Worm (Caenorhabditis elegans) whole organism, young adult: ENCODE data around the gene B0218.5.

Source experiments
- F23B12.7 ChIP-seq: sonication (generic microtip); optimal IDR thresholded peaks from 2 replicates; lab custom pipeline; 2017; ENCODE audit warnings: missing genetic modification characterization, mild to moderate bottlenecking, missing compliant biosample characterization, antibody characterized with exemption, moderate library complexity; ENCODE audit not compliant: insufficient read depth
- K11D2.4 ChIP-seq: fragments of 200-800 bp; sonication (Bioruptor generic); IDR thresholded peaks from 2 replicates; pipeline ENCODE4 v1.3.6; 2022; ENCODE audit warnings: missing genetic modification reagents, missing genetic modification characterization, missing compliant biosample characterization
- chd-7 ChIP-seq: sonication (generic microtip); optimal IDR thresholded peaks from 2 replicates; lab custom pipeline; 2016; ENCODE audit warnings: mild to moderate bottlenecking, missing genetic modification characterization, moderate library complexity, missing compliant biosample characterization
- fkh-3 ChIP-seq: sonication (generic microtip); optimal IDR thresholded peaks from 2 replicates; lab custom pipeline; 2016; ENCODE audit warnings: mild to moderate bottlenecking, missing genetic modification characterization, missing compliant biosample characterization
- nfya-2 ChIP-seq: fragments of 200-800 bp; sonication (Bioruptor generic); IDR thresholded peaks from 2 replicates; pipeline ENCODE4 v1.3.6; 2022; ENCODE audit warnings: missing genetic modification reagents, missing genetic modification characterization, missing compliant biosample characterization
- pha-4 ChIP-seq: fragments of 150-350 bp; sonication (generic microtip); optimal IDR thresholded peaks from 2 replicates; lab custom pipeline; 2014; ENCODE audit warnings: missing biosample characterization, missing genetic modification reagents, missing genetic modification characterization
- rpc-1 ChIP-seq, 2 experiments: fragments of 150-350 bp in 1 of 2; sonication (generic microtip) in 1 of 2; optimal IDR thresholded peaks; 2 replicates each; lab custom pipeline; 2014 to 2018; ENCODE audit warnings: missing biosample characterization in 1 of 2, missing genetic modification characterization in 1 of 2, missing genetic modification reagents in 1 of 2, missing genotype in 1 of 2
- snpc-1.1 ChIP-seq: sonication (generic microtip); optimal IDR thresholded peaks from 2 replicates; lab custom pipeline; 2017; ENCODE audit warnings: missing genetic modification characterization, mild to moderate bottlenecking, missing compliant biosample characterization, antibody characterized with exemption, moderate library complexity, missing genotype, missing genetic modification reagents; ENCODE audit not compliant: insufficient read depth

DNA sequence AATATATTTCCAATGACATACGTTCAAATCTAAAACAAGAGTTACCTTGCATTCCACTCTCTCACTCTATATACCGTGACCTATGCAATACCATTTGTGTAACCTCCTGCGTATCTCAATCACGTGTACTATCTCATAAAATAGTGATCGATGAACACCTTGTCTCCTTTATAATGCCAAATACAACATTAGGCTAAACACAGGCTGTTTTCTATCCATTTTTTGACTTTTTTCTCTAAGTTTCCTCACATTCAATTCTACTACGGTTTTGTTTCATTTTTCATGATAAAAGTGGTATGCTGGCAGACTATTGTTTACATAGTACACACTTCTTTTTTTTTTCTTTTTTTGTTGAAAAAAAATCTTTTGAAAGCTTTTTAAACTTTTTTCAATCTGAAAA, 10.8 kb downstream of the B0218.5 start:
- TF ChIP-seq fkh-3 (tag; lab: Kevin White, UChicago) = no peak
- TF ChIP-seq rpc-1 (optimal IDR thresholded peaks at IDR 0.05; lab: Kevin White, UChicago) = no peak
- no peak for TF ChIP-seq rpc-1 (tag; optimal IDR thresholded peaks at IDR 0.05; lab: Kevin White, UChicago)
- TF ChIP-seq nfya-2 (GFP tag; lab: Robert Waterston, UW) = no peak
- no peak for TF ChIP-seq F23B12.7
- no peak for TF ChIP-seq chd-7
- TF ChIP-seq pha-4 (tag; lab: Kevin White, UChicago) = no peak
- TF ChIP-seq K11D2.4 = no peak
- TF ChIP-seq snpc-1.1 = no peak
